Worm (Caenorhabditis elegans) whole organism, L1 larva: ENCODE data around the gene cng-3.

Source experiments
- C04F5.9 ChIP-seq: sonication (generic microtip); optimal IDR thresholded peaks from 2 replicates; lab custom pipeline; 2016; ENCODE audit warnings: missing genetic modification characterization, missing compliant biosample characterization
- C16A3.4 ChIP-seq: fragments of 150-350 bp; optimal IDR thresholded peaks from 2 replicates; lab custom pipeline; 2014; ENCODE audit warnings: missing biosample characterization, missing genetic modification characterization
- F16B12.6 ChIP-seq: fragments of 150-350 bp; optimal IDR thresholded peaks from 2 replicates; lab custom pipeline; 2014; ENCODE audit warnings: missing biosample characterization, missing genetic modification characterization
- Y116A8C.19 ChIP-seq: sonication (generic microtip); optimal IDR thresholded peaks from 2 replicates; lab custom pipeline; 2016; ENCODE audit warnings: missing compliant biosample characterization, missing genetic modification characterization, borderline replicate concordance
- alr-1 ChIP-seq: fragments of 200-800 bp; sonication (Bioruptor generic); optimal IDR thresholded peaks from 2 replicates; lab custom pipeline; 2018; ENCODE audit warnings: borderline replicate concordance, mild to moderate bottlenecking, missing genetic modification characterization, missing compliant biosample characterization
- aly-2 ChIP-seq: fragments of 150-350 bp; optimal IDR thresholded peaks from 2 replicates; lab custom pipeline; 2014; ENCODE audit warnings: missing biosample characterization, missing genetic modification characterization
- ama-1 ChIP-seq: fragments of 150-350 bp; optimal IDR thresholded peaks from 2 replicates; lab custom pipeline; 2014
- ceh-63 ChIP-seq: fragments of 200-800 bp; sonication (Bioruptor generic); optimal IDR thresholded peaks from 2 replicates; lab custom pipeline; 2018; ENCODE audit warnings: mild to moderate bottlenecking, missing genetic modification characterization, missing compliant biosample characterization
- ceh-8 ChIP-seq: fragments of 200-800 bp; sonication (Bioruptor generic); optimal IDR thresholded peaks from 2 replicates; lab custom pipeline; 2018; ENCODE audit warnings: mild to moderate bottlenecking, missing genetic modification characterization, moderate library complexity, missing compliant biosample characterization
- ceh-82 ChIP-seq, 3 experiments: fragments of 150-350 bp in 1 of 3; sonication (generic microtip) in 2 of 3; optimal IDR thresholded peaks; 2 replicates each; lab custom pipeline; 2014 to 2017; ENCODE audit warnings: missing biosample characterization in 3 of 3, missing genetic modification characterization in 3 of 3
- ceh-88 ChIP-seq: fragments of 200-800 bp; sonication (Bioruptor generic); IDR thresholded peaks from 2 replicates; pipeline ENCODE4 v1.3.6; 2022; ENCODE audit warnings: missing genetic modification characterization, missing compliant biosample characterization
- ces-1 ChIP-seq: fragments of 150-350 bp; optimal IDR thresholded peaks from 2 replicates; lab custom pipeline; 2014; ENCODE audit warnings: missing biosample characterization, missing genetic modification reagents, missing genetic modification characterization
- dsc-1 ChIP-seq: sonication (generic microtip); optimal IDR thresholded peaks from 2 replicates; lab custom pipeline; 2016; ENCODE audit warnings: mild to moderate bottlenecking, missing genetic modification characterization, missing compliant biosample characterization
- efl-1 ChIP-seq, 4 experiments: fragments of 150-350 bp; optimal IDR thresholded peaks in 3 of 4; peaks in 1 of 4; 1 replicate in 1 of 4; 2 replicates in 3 of 4; lab custom pipeline; 2014; ENCODE audit warnings: missing biosample characterization in 2 of 4, missing genetic modification characterization in 2 of 4, missing genetic modification reagents in 2 of 4
- efl-3 ChIP-seq: fragments of 200-800 bp; sonication (Bioruptor generic); optimal IDR thresholded peaks from 2 replicates; lab custom pipeline; 2018; ENCODE audit warnings: mild to moderate bottlenecking, missing genetic modification characterization, missing compliant biosample characterization
- egl-13 ChIP-seq: sonication (generic microtip); optimal IDR thresholded peaks from 2 replicates; lab custom pipeline; 2016; ENCODE audit warnings: missing genotype, missing genetic modification reagents, missing genetic modification characterization, missing compliant biosample characterization
- egl-27 ChIP-seq, 2 experiments: fragments of 150-350 bp in 1 of 2; sonication (generic microtip); optimal IDR thresholded peaks; 3 replicates each; lab custom pipeline; 2017 to 2018; ENCODE audit warnings: missing biosample characterization in 2 of 2, missing genetic modification characterization in 2 of 2, missing genetic modification reagents in 2 of 2
- elt-2 ChIP-seq: sonication (generic microtip); optimal IDR thresholded peaks from 2 replicates; lab custom pipeline; 2016; ENCODE audit warnings: missing genetic modification characterization, mild to moderate bottlenecking, inconsistent platforms, missing compliant biosample characterization, missing genetic modification reagents
- ets-5 ChIP-seq: fragments of 200-800 bp; sonication (Bioruptor generic); IDR thresholded peaks from 2 replicates; pipeline ENCODE4 v1.3.6; 2022; ENCODE audit warnings: missing genetic modification characterization, missing compliant biosample characterization
- fkh-10 ChIP-seq: sonication (generic microtip); optimal IDR thresholded peaks from 2 replicates; lab custom pipeline; 2017; ENCODE audit warnings: missing biosample characterization, missing genetic modification reagents, missing genetic modification characterization
- fkh-8 ChIP-seq: sonication (generic microtip); optimal IDR thresholded peaks from 2 replicates; lab custom pipeline; 2016; ENCODE audit warnings: mild to moderate bottlenecking, missing genetic modification characterization, missing compliant biosample characterization
- fos-1 ChIP-seq: fragments of 150-350 bp; optimal IDR thresholded peaks from 2 replicates; lab custom pipeline; 2014; ENCODE audit warnings: missing biosample characterization, missing genetic modification characterization
- grh-1 ChIP-seq: fragments of 200-800 bp; sonication (Bioruptor generic); IDR thresholded peaks from 2 replicates; pipeline ENCODE4 v1.3.6; 2022; ENCODE audit warnings: missing genetic modification reagents, missing genetic modification characterization, missing compliant biosample characterization
- hlh-4 ChIP-seq: sonication (generic microtip); optimal IDR thresholded peaks from 2 replicates; lab custom pipeline; 2016; ENCODE audit warnings: mild to moderate bottlenecking, missing genetic modification characterization, missing compliant biosample characterization
- hpl-2 ChIP-seq: fragments of 150-350 bp; optimal IDR thresholded peaks from 2 replicates; lab custom pipeline; 2014; ENCODE audit warnings: missing biosample characterization, missing genetic modification reagents, missing genetic modification characterization
- jun-1 ChIP-seq: fragments of 150-350 bp; optimal IDR thresholded peaks from 2 replicates; lab custom pipeline; 2014; ENCODE audit warnings: missing biosample characterization, missing genetic modification reagents, missing genetic modification characterization
- lin-14 ChIP-seq: fragments of 200-800 bp; sonication (Bioruptor generic); optimal IDR thresholded peaks from 2 replicates; lab custom pipeline; 2018; ENCODE audit warnings: mild to moderate bottlenecking, missing genetic modification characterization, moderate library complexity, missing compliant biosample characterization
- lsy-2 ChIP-seq, 2 experiments: fragments of 150-350 bp; optimal IDR thresholded peaks; 2 replicates each; lab custom pipeline; 2014; ENCODE audit warnings: missing biosample characterization in 2 of 2, missing genetic modification characterization in 2 of 2
- mdl-1 ChIP-seq, 2 experiments: fragments of 150-350 bp; optimal IDR thresholded peaks; 2 replicates each; lab custom pipeline; 2014 to 2017; ENCODE audit warnings: missing biosample characterization in 2 of 2, missing genetic modification characterization in 2 of 2, inconsistent platforms in 1 of 2
- mep-1 ChIP-seq: fragments of 150-350 bp; optimal IDR thresholded peaks from 2 replicates; lab custom pipeline; 2014; ENCODE audit warnings: missing biosample characterization, missing genetic modification characterization
- nhr-19 ChIP-seq: fragments of 200-800 bp; sonication (Bioruptor generic); conservative IDR thresholded peaks from 2 replicates; pipeline ENCODE4 v1.3.6; 2022; ENCODE audit warnings: missing genetic modification characterization, missing compliant biosample characterization
- nhr-237 ChIP-seq: fragments of 150-350 bp; optimal IDR thresholded peaks from 2 replicates; lab custom pipeline; 2014; ENCODE audit warnings: missing biosample characterization, missing genetic modification characterization
- nhr-47 ChIP-seq: sonication (generic microtip); optimal IDR thresholded peaks from 2 replicates; lab custom pipeline; 2016; ENCODE audit warnings: mild to moderate bottlenecking, missing genetic modification characterization, moderate library complexity, missing compliant biosample characterization
- nhr-76 ChIP-seq: sonication (generic microtip); optimal IDR thresholded peaks from 2 replicates; lab custom pipeline; 2017; ENCODE audit warnings: missing biosample characterization, missing genetic modification characterization
- nhr-77 ChIP-seq: fragments of 150-350 bp; optimal IDR thresholded peaks from 2 replicates; lab custom pipeline; 2014; ENCODE audit warnings: missing biosample characterization, missing genetic modification characterization
- nhr-90 ChIP-seq: sonication (generic microtip); optimal IDR thresholded peaks from 2 replicates; lab custom pipeline; 2016; ENCODE audit warnings: mild to moderate bottlenecking, missing genetic modification characterization, missing compliant biosample characterization; ENCODE audit not compliant: poor library complexity
- pax-3 ChIP-seq: fragments of 200-800 bp; sonication (Bioruptor generic); optimal IDR thresholded peaks from 2 replicates; lab custom pipeline; 2018; ENCODE audit warnings: mild to moderate bottlenecking, missing genetic modification characterization, moderate library complexity, missing compliant biosample characterization
- skn-1 ChIP-seq: fragments of 150-350 bp; optimal IDR thresholded peaks from 2 replicates; lab custom pipeline; 2014; ENCODE audit warnings: missing biosample characterization, missing genetic modification characterization
- snpc-4 ChIP-seq: fragments of 150-350 bp; optimal IDR thresholded peaks from 2 replicates; lab custom pipeline; 2014; ENCODE audit warnings: missing biosample characterization, missing genetic modification characterization
- snu-23 ChIP-seq: sonication (generic microtip); optimal IDR thresholded peaks from 2 replicates; lab custom pipeline; 2016; ENCODE audit warnings: missing genetic modification characterization, missing compliant biosample characterization
- sox-4 ChIP-seq: sonication (generic microtip); optimal IDR thresholded peaks from 2 replicates; lab custom pipeline; 2016; ENCODE audit warnings: missing genetic modification characterization, missing compliant biosample characterization
- sup-37 ChIP-seq: fragments of 200-800 bp; sonication (Bioruptor generic); optimal IDR thresholded peaks from 2 replicates; lab custom pipeline; 2018; ENCODE audit warnings: mild to moderate bottlenecking, missing genetic modification characterization, missing compliant biosample characterization
- swsn-7 ChIP-seq: sonication (generic microtip); optimal IDR thresholded peaks from 2 replicates; lab custom pipeline; 2016; ENCODE audit warnings: missing genetic modification characterization, missing compliant biosample characterization
- unc-62 ChIP-seq: fragments of 150-350 bp; optimal IDR thresholded peaks from 2 replicates; lab custom pipeline; 2014; ENCODE audit warnings: missing biosample characterization, missing genetic modification reagents, missing genetic modification characterization
- unc-98 ChIP-seq: fragments of 200-800 bp; sonication (Bioruptor generic); IDR thresholded peaks from 2 replicates; pipeline ENCODE4 v1.3.6; 2022; ENCODE audit warnings: missing genetic modification characterization, missing compliant biosample characterization
- zip-4 ChIP-seq: fragments of 200-800 bp; sonication (Bioruptor generic); optimal IDR thresholded peaks from 2 replicates; lab custom pipeline; 2018; ENCODE audit warnings: mild to moderate bottlenecking, missing genetic modification characterization, moderate library complexity, missing compliant biosample characterization

The cng-3 gene

ce11 chrIV:9477135-9477928, 3.5 kb downstream of the cng-3 start, which contains the start of gene wrt-3 (continued):
- no peak for TF ChIP-seq Y116A8C.19
- TF ChIP-seq ces-1 (GFP tag; lab: Kevin White, UChicago), result no peak
- peak; percentile 41 for TF ChIP-seq grh-1 (GFP tag; lab: Robert Waterston, UW)
- peak; percentile 20 for TF ChIP-seq zip-4 (GFP tag; lab: Kevin White, UChicago)
- peak; percentile 67 for TF ChIP-seq mep-1 (tag; lab: Kevin White, UChicago)
- peak in 1 of 2 experiments; percentile 40 for TF ChIP-seq lsy-2 (tag; optimal IDR thresholded peaks at IDR 0.05; lab: Kevin White, UChicago)
- peak; percentile 56 for TF ChIP-seq snu-23
- TF ChIP-seq mdl-1 (tag; optimal IDR thresholded peaks at IDR 0.05; lab: Kevin White, UChicago), result peak in 1 of 2 experiments; percentile 45
- TF ChIP-seq swsn-7 (tag; lab: Kevin White, UChicago), result peak; percentile 53
- peak; percentile 22 to 43 for TF ChIP-seq efl-1 (optimal IDR thresholded peaks at IDR 0.05; lab: Kevin White, UChicago)
- peak in 1 of 2 experiments; percentile 93 for TF ChIP-seq efl-1 (GFP tag; optimal IDR thresholded peaks at IDR 0.05 in 1 of 2; lab: Kevin White, UChicago)
- peak; percentile 14 for TF ChIP-seq elt-2
- TF ChIP-seq nhr-90, result peak; percentile 68
- peak; percentile 73 for TF ChIP-seq lin-14 (GFP tag; lab: Kevin White, UChicago)
- TF ChIP-seq ceh-82 (tag; optimal IDR thresholded peaks at IDR 0.05; lab: Kevin White, UChicago), result peak in 2 of 3 experiments; percentile 10 to 40

ce11 chrIV:9469293-9469692, 11.5 kb downstream of the cng-3 start:
- TF ChIP-seq nhr-47, result peak; percentile 35
- no peak for TF ChIP-seq unc-62 (GFP tag; lab: Kevin White, UChicago)
- no peak for TF ChIP-seq lin-14 (GFP tag; lab: Kevin White, UChicago)
- TF ChIP-seq ceh-8 (GFP tag; lab: Kevin White, UChicago), result peak; percentile 24
- TF ChIP-seq alr-1, result no peak
- peak; percentile 98 for TF ChIP-seq dsc-1
- no peak for TF ChIP-seq mdl-1 (tag; optimal IDR thresholded peaks at IDR 0.05; lab: Kevin White, UChicago)
- TF ChIP-seq unc-98, result no peak
- no peak for TF ChIP-seq nhr-90
- TF ChIP-seq sox-4 (tag; lab: Kevin White, UChicago), result peak; percentile 74
- no peak for TF ChIP-seq C16A3.4
- peak; percentile 79 for TF ChIP-seq pax-3 (tag; lab: Kevin White, UChicago)
- no peak for TF ChIP-seq ets-5 (GFP tag; lab: Robert Waterston, UW)
- no peak for TF ChIP-seq C04F5.9 (tag; lab: Kevin White, UChicago)
- TF ChIP-seq sup-37 (GFP tag; lab: Kevin White, UChicago), result no peak
- no peak for TF ChIP-seq hpl-2 (GFP tag; lab: Kevin White, UChicago)
- TF ChIP-seq fkh-8, result peak; percentile 57

- TF ChIP-seq fos-1 (tag; lab: Kevin White, UChicago) (no peak), lsy-2 (tag; optimal IDR thresholded peaks at IDR 0.05; lab: Kevin White, UChicago) (no peak), fkh-10 (GFP tag; lab: Kevin White, UChicago) (no peak), hlh-4 (tag; lab: Kevin White, UChicago) (no peak), fkh-8 (peak; percentile 16), aly-2 (tag; lab: Kevin White, UChicago) (no peak)
- TF ChIP-seq, all 84 proteins: peak for 1
Observed at ce11 chrIV:9467418-9467817, 13.4 kb downstream of the cng-3 start, which contains the start of gene F38E11.6. Gene F38E11.6 (minus strand): TSS chrIV:9467518.

- TF ChIP-seq aly-2 (tag; lab: Kevin White, UChicago), result no peak
- TF ChIP-seq nhr-47, result peak; percentile 9
- TF ChIP-seq ceh-63 (GFP tag; lab: Kevin White, UChicago), result no peak
- TF ChIP-seq snpc-4, result peak; percentile 90
- TF ChIP-seq ama-1 (lab: Kevin White, UChicago), result peak; percentile 5
- no peak for TF ChIP-seq egl-13 (tag; lab: Kevin White, UChicago)
- TF ChIP-seq F16B12.6 (tag; lab: Kevin White, UChicago), result no peak
- no peak for TF ChIP-seq nhr-77
- TF ChIP-seq fkh-8, result no peak
- no peak for TF ChIP-seq jun-1 (tag; lab: Kevin White, UChicago)
- TF ChIP-seq nhr-76 (tag; lab: Kevin White, UChicago), result no peak
- TF ChIP-seq snu-23, result no peak
- TF ChIP-seq egl-27 (tag; optimal IDR thresholded peaks at IDR 0.05; lab: Kevin White, UChicago), result no peak
- peak; percentile 30; the same call in 1 of the 2 replicates for TF ChIP-seq nhr-19 (GFP tag; lab: Robert Waterston, UW)
- TF ChIP-seq skn-1, result no peak
- no peak for TF ChIP-seq nhr-237 (tag; lab: Kevin White, UChicago)
- TF ChIP-seq efl-3 (GFP tag; lab: Kevin White, UChicago), result no peak
- TF ChIP-seq ceh-88, result no peak
Observed at ce11 chrIV:9464345-9464783, 16.5 kb downstream of the cng-3 start.
